Worm (Caenorhabditis elegans) whole organism, mixed stage, embryonic: Measurements from ENCODE around the gene Y116F11B.8.

Experiments
- elt-1 ChIP-seq: sonication (generic microtip); optimal IDR thresholded peaks from 2 replicates; lab custom pipeline; 2017; ENCODE audit warnings: missing genetic modification characterization, mild to moderate bottlenecking, missing compliant biosample characterization, antibody characterized with exemption, moderate library complexity, borderline replicate concordance; ENCODE audit not compliant: insufficient read depth
- nhr-76 ChIP-seq: sonication (generic microtip); optimal IDR thresholded peaks from 2 replicates; lab custom pipeline; 2017; ENCODE audit warnings: missing biosample characterization, missing genetic modification characterization
- pha-4 ChIP-seq: fragments of 150-350 bp; optimal IDR thresholded peaks from 2 replicates; lab custom pipeline; 2018; ENCODE audit warnings: missing biosample characterization, missing genetic modification reagents, missing genetic modification characterization
- sptf-1 ChIP-seq: sonication (generic microtip); optimal IDR thresholded peaks from 2 replicates; lab custom pipeline; 2017; ENCODE audit warnings: mild to moderate bottlenecking, missing genetic modification characterization, moderate library complexity, missing compliant biosample characterization
- ztf-11 ChIP-seq: fragments of 150-350 bp; optimal IDR thresholded peaks from 2 replicates; lab custom pipeline; 2014; ENCODE audit warnings: missing biosample characterization, missing genetic modification characterization

ce11 chrV:19907365-19907764 is 49.9 kb downstream of the Y116F11B.8 start, which contains the start of gene fars-2:
- TF ChIP-seq elt-1 (tag; lab: Kevin White, UChicago) (no peak), ztf-11 (tag; lab: Kevin White, UChicago) (no peak), sptf-1 (tag; lab: Kevin White, UChicago) (no peak), pha-4 (tag; lab: Kevin White, UChicago) (no peak), nhr-76 (tag; lab: Kevin White, UChicago) (no peak)
